Fruit fly (Drosophila melanogaster) whole organism, embryonic: ENCODE data around the gene St2.

Source experiments
- Abd-B ChIP-seq: fragments of 200-800 bp; sonication (Bioruptor generic); optimal IDR thresholded peaks from 2 replicates; lab custom pipeline; 2018; ENCODE audit warnings: missing biosample characterization, mild to moderate bottlenecking, missing genetic modification characterization, moderate library complexity
- Bgb ChIP-seq: fragments of 200-800 bp; sonication (Bioruptor generic); IDR thresholded peaks from 2 replicates; pipeline ENCODE4 v1.3.6; 2022; ENCODE audit warnings: missing biosample characterization, missing genetic modification characterization; ENCODE audit not compliant: partially characterized antibody
- Blimp-1 ChIP-seq: fragments of 200-800 bp; sonication (Bioruptor generic); optimal IDR thresholded peaks from 3 replicates; lab custom pipeline; 2018; ENCODE audit warnings: missing biosample characterization, missing genetic modification characterization, mild to moderate bottlenecking, moderate library complexity, missing genetic modification reagents
- C15 ChIP-seq: fragments of 200-800 bp; sonication (Bioruptor generic); IDR thresholded peaks from 3 replicates; pipeline ENCODE4 v1.3.6; 2022; ENCODE audit warnings: missing biosample characterization, missing genetic modification characterization
- CG1024 ChIP-seq: fragments of 200-800 bp; sonication (Bioruptor generic); IDR thresholded peaks from 2 replicates; pipeline ENCODE4 v1.3.6; 2022; ENCODE audit warnings: missing biosample characterization, missing genetic modification characterization
- CG11504 ChIP-seq: fragments of 200-800 bp; sonication (Bioruptor generic); optimal IDR thresholded peaks from 3 replicates; lab custom pipeline; 2019; ENCODE audit warnings: missing biosample characterization, mild to moderate bottlenecking, missing genetic modification characterization, moderate library complexity
- CG11695 ChIP-seq: fragments of 200-800 bp; sonication (Bioruptor generic); IDR thresholded peaks from 3 replicates; pipeline ENCODE4 v1.3.6; 2022; ENCODE audit warnings: missing biosample characterization, missing genetic modification characterization
- CG15073 ChIP-seq: fragments of 200-800 bp; sonication (Bioruptor generic); optimal IDR thresholded peaks from 2 replicates; lab custom pipeline; 2016; ENCODE audit warnings: missing biosample characterization, missing genetic modification characterization
- CG15269 ChIP-seq: fragments of 200-800 bp; sonication (Bioruptor generic); optimal IDR thresholded peaks from 2 replicates; lab custom pipeline; 2018; ENCODE audit warnings: missing biosample characterization, mild to moderate bottlenecking, missing genetic modification characterization, moderate library complexity
- CG15696 ChIP-seq: fragments of 200-800 bp; sonication (Bioruptor generic); optimal IDR thresholded peaks from 2 replicates; lab custom pipeline; 2019; ENCODE audit warnings: missing biosample characterization, mild to moderate bottlenecking, missing genetic modification characterization, moderate library complexity
- CG2120 ChIP-seq: fragments of 200-800 bp; sonication (Bioruptor generic); optimal IDR thresholded peaks from 3 replicates; lab custom pipeline; 2016; ENCODE audit warnings: missing biosample characterization, missing genetic modification characterization
- CG30431 ChIP-seq: fragments of 200-800 bp; sonication (Bioruptor generic); optimal IDR thresholded peaks from 2 replicates; lab custom pipeline; 2017; ENCODE audit warnings: missing biosample characterization, missing genetic modification characterization
- CG34224 ChIP-seq: fragments of 200-800 bp; sonication (Bioruptor generic); IDR thresholded peaks from 3 replicates; pipeline ENCODE4 v1.3.6; 2022; ENCODE audit warnings: missing biosample characterization, missing genetic modification characterization; ENCODE audit not compliant: partially characterized antibody
- CG34376 ChIP-seq: fragments of 200-800 bp; sonication (Bioruptor generic); optimal IDR thresholded peaks from 2 replicates; lab custom pipeline; 2018; ENCODE audit warnings: missing biosample characterization, mild to moderate bottlenecking, missing genetic modification characterization
- CG3726 ChIP-seq: fragments of 200-800 bp; sonication (Bioruptor generic); IDR thresholded peaks from 3 replicates; pipeline ENCODE4, ENCODE4 v1.3.6; 2022; ENCODE audit warnings: missing biosample characterization, missing genetic modification characterization
- CG3847 ChIP-seq: fragments of 200-800 bp; sonication (Bioruptor generic); IDR thresholded peaks from 2 replicates; pipeline ENCODE4 v1.3.6; 2022; ENCODE audit warnings: missing biosample characterization, missing genetic modification characterization
- CG4360 ChIP-seq: fragments of 200-800 bp; sonication (Bioruptor generic); IDR thresholded peaks from 2 replicates; pipeline ENCODE4 v1.3.6; 2022; ENCODE audit warnings: missing biosample characterization, missing genetic modification characterization
- CG43689 ChIP-seq: fragments of 200-800 bp; sonication (Bioruptor generic); IDR thresholded peaks from 2 replicates; pipeline ENCODE4 v1.3.6; 2022; ENCODE audit warnings: missing biosample characterization, missing genetic modification characterization
- CG5953 ChIP-seq: fragments of 200-800 bp; sonication (Bioruptor generic); IDR thresholded peaks from 2 replicates; pipeline ENCODE4 v1.3.6; 2022; ENCODE audit warnings: missing biosample characterization, missing genetic modification characterization
- CG6254 ChIP-seq: fragments of 200-800 bp; sonication (Bioruptor generic); optimal IDR thresholded peaks from 3 replicates; lab custom pipeline; 2017; ENCODE audit warnings: mild to moderate bottlenecking, missing biosample characterization, missing genetic modification reagents, missing genetic modification characterization
- CG7357 ChIP-seq: fragments of 200-800 bp; sonication (Bioruptor generic); IDR thresholded peaks from 3 replicates; pipeline ENCODE4 v1.3.6; 2022; ENCODE audit warnings: missing biosample characterization, missing genetic modification characterization
- CG7372 ChIP-seq: fragments of 200-800 bp; sonication (Bioruptor generic); IDR thresholded peaks from 2 replicates; pipeline ENCODE4 v1.3.6; 2022; ENCODE audit warnings: missing biosample characterization, missing genetic modification characterization
- CG8359 ChIP-seq: fragments of 200-800 bp; sonication (Bioruptor generic); optimal IDR thresholded peaks from 2 replicates; lab custom pipeline; 2017; ENCODE audit warnings: missing biosample characterization, mild to moderate bottlenecking, missing genetic modification characterization, borderline replicate concordance
- CG8478 ChIP-seq: fragments of >200 bp; optimal IDR thresholded peaks from 2 replicates; lab custom pipeline; 2018
- CrebB ChIP-seq: fragments of 200-800 bp; sonication (Bioruptor generic); optimal IDR thresholded peaks from 3 replicates; lab custom pipeline; 2018; ENCODE audit warnings: missing biosample characterization, mild to moderate bottlenecking, missing genetic modification characterization
- Kr ChIP-seq: fragments of 200-800 bp; sonication (Bioruptor generic); optimal IDR thresholded peaks from 2 replicates; lab custom pipeline; 2017; ENCODE audit warnings: missing biosample characterization, mild to moderate bottlenecking, missing genetic modification characterization
- Meics ChIP-seq: fragments of 200-800 bp; sonication (Bioruptor generic); optimal IDR thresholded peaks from 2 replicates; lab custom pipeline; 2017; ENCODE audit warnings: missing biosample characterization, mild to moderate bottlenecking, missing genetic modification characterization
- Opbp ChIP-seq: fragments of 200-800 bp; sonication (Bioruptor generic); IDR thresholded peaks from 3 replicates; pipeline ENCODE4 v1.3.6; 2022; ENCODE audit warnings: missing biosample characterization, missing genetic modification characterization; ENCODE audit not compliant: partially characterized antibody
- Ptx1 ChIP-seq: fragments of 200-800 bp; sonication (Bioruptor generic); IDR thresholded peaks from 2 replicates; pipeline ENCODE4 v1.3.6; 2022; ENCODE audit warnings: missing biosample characterization, missing genetic modification characterization
- Sry-δ ChIP-seq: fragments of 200-800 bp; sonication (Bioruptor generic); optimal IDR thresholded peaks from 2 replicates; lab custom pipeline; 2016; ENCODE audit warnings: missing biosample characterization, missing genetic modification characterization
- Vsx1 ChIP-seq: fragments of 200-800 bp; sonication (Bioruptor generic); optimal IDR thresholded peaks from 2 replicates; lab custom pipeline; 2017; ENCODE audit warnings: missing biosample characterization, mild to moderate bottlenecking, missing genetic modification characterization, missing genetic modification reagents
- br ChIP-seq: fragments of >200 bp; optimal IDR thresholded peaks from 2 replicates; lab custom pipeline; 2017
- cg ChIP-seq: fragments of 200-800 bp; sonication (Bioruptor generic); optimal IDR thresholded peaks from 3 replicates; lab custom pipeline; 2019; ENCODE audit warnings: missing biosample characterization, mild to moderate bottlenecking, missing genetic modification characterization, moderate library complexity
- chif ChIP-seq, 2 experiments: fragments of 200-800 bp; sonication (Bioruptor generic); optimal IDR thresholded peaks; 3 replicates each; lab custom pipeline; 2016; ENCODE audit warnings: missing biosample characterization in 2 of 2, missing genetic modification characterization in 2 of 2
- disco-r ChIP-seq: fragments of 200-800 bp; sonication (Bioruptor generic); optimal IDR thresholded peaks from 2 replicates; lab custom pipeline; 2016; ENCODE audit warnings: missing biosample characterization, missing genetic modification characterization
- gt ChIP-seq: fragments of 200-800 bp; sonication (Bioruptor generic); IDR thresholded peaks from 2 replicates; pipeline ENCODE4 v1.3.6; 2022; ENCODE audit warnings: missing biosample characterization, missing genetic modification characterization
- ham ChIP-seq: fragments of 200-800 bp; sonication (Bioruptor generic); IDR thresholded peaks from 2 replicates; pipeline ENCODE4 v1.3.6; 2022; ENCODE audit warnings: missing biosample characterization, missing genetic modification characterization
- hb ChIP-seq: fragments of 200-800 bp; sonication (Bioruptor generic); IDR thresholded peaks from 3 replicates; pipeline ENCODE4 v1.3.6; 2022; ENCODE audit warnings: missing biosample characterization, missing genetic modification characterization; ENCODE audit not compliant: partially characterized antibody
- nerfin-1 ChIP-seq: fragments of 200-800 bp; sonication (Bioruptor generic); optimal IDR thresholded peaks from 3 replicates; lab custom pipeline; 2019; ENCODE audit warnings: missing biosample characterization, mild to moderate bottlenecking, missing genetic modification characterization, moderate library complexity
- nmo ChIP-seq: fragments of 200-800 bp; sonication (Bioruptor generic); optimal IDR thresholded peaks from 2 replicates; lab custom pipeline; 2018; ENCODE audit warnings: missing biosample characterization, mild to moderate bottlenecking, missing genetic modification characterization, moderate library complexity
- odd ChIP-seq: fragments of 200-800 bp; sonication (Bioruptor generic); optimal IDR thresholded peaks from 2 replicates; lab custom pipeline; 2017; ENCODE audit warnings: missing biosample characterization, mild to moderate bottlenecking, missing genetic modification characterization
- pb ChIP-seq: fragments of 200-800 bp; sonication (Bioruptor generic); optimal IDR thresholded peaks from 3 replicates; lab custom pipeline; 2016; ENCODE audit warnings: missing biosample characterization, missing genetic modification characterization
- pho ChIP-seq: fragments of 200-800 bp; sonication (Bioruptor generic); optimal IDR thresholded peaks from 2 replicates; lab custom pipeline; 2016; ENCODE audit warnings: missing biosample characterization, missing genetic modification characterization
- prd ChIP-seq, 3 experiments: fragments of >200 bp in 2 of 3; fragments of 200-800 bp in 1 of 3; sonication (Bioruptor generic) in 1 of 3; optimal IDR thresholded peaks in 2 of 3; IDR thresholded peaks in 1 of 3; 2 replicates in 2 of 3; 3 replicates in 1 of 3; pipeline versions ENCODE4 v1.3.6 to Lab custom; 2017 to 2022; ENCODE audit warnings: missing biosample characterization in 1 of 3, missing genetic modification characterization in 1 of 3
- repo ChIP-seq: fragments of 200-800 bp; sonication (Bioruptor generic); optimal IDR thresholded peaks from 2 replicates; lab custom pipeline; 2016; ENCODE audit warnings: missing biosample characterization, missing genetic modification characterization
- shn ChIP-seq: fragments of 200-800 bp; sonication (Bioruptor generic); optimal IDR thresholded peaks from 3 replicates; lab custom pipeline; 2016; ENCODE audit warnings: missing biosample characterization, missing genetic modification characterization
- slou ChIP-seq: fragments of 200-800 bp; sonication (Bioruptor generic); optimal IDR thresholded peaks from 3 replicates; lab custom pipeline; 2016; ENCODE audit warnings: missing biosample characterization, missing genetic modification characterization
- stc ChIP-seq: fragments of 200-800 bp; sonication (Bioruptor generic); IDR thresholded peaks from 2 replicates; pipeline ENCODE4 v1.3.6; 2022; ENCODE audit warnings: missing biosample characterization, missing genetic modification characterization
- tap ChIP-seq: fragments of 200-800 bp; optimal IDR thresholded peaks from 3 replicates; lab custom pipeline; 2019; ENCODE audit warnings: missing biosample characterization, mild to moderate bottlenecking, missing genetic modification characterization, moderate library complexity
- tgo ChIP-seq: fragments of 200-800 bp; sonication (Bioruptor generic); IDR thresholded peaks from 3 replicates; pipeline ENCODE4 v1.3.6; 2022; ENCODE audit warnings: missing biosample characterization, missing genetic modification characterization
- tio ChIP-seq: fragments of 200-800 bp; sonication (Bioruptor generic); optimal IDR thresholded peaks from 2 replicates; lab custom pipeline; 2017; ENCODE audit warnings: missing biosample characterization, missing genetic modification characterization, inconsistent platforms
- toy ChIP-seq: fragments of 200-800 bp; sonication (Bioruptor generic); IDR thresholded peaks from 2 replicates; pipeline ENCODE4 v1.3.6; 2022; ENCODE audit warnings: missing biosample characterization, missing genetic modification characterization

The St2 gene

dm6 chr3R:9236883-9237267 is 14.8 kb upstream of the St2 start (continued):
- TF ChIP-seq Opbp (GFP tag; lab: Robert Waterston, UW) (no peak), CG1024 (GFP tag; lab: Robert Waterston, UW) (no peak), stc (GFP tag; lab: Robert Waterston, UW) (no peak), disco-r (GFP tag; lab: Kevin White, UChicago) (no peak), CG34376 (GFP tag; lab: Kevin White, UChicago) (no peak), CG5953 (no peak), CG15696 (no peak), nmo (GFP tag; lab: Kevin White, UChicago) (no peak), tgo (GFP tag; lab: Robert Waterston, UW) (no peak), CG8359 (GFP tag; lab: Kevin White, UChicago) (no peak), CG15073 (GFP tag; lab: Kevin White, UChicago) (no peak), br (no peak), Sry-δ (GFP tag; lab: Kevin White, UChicago) (no peak), CrebB (tag; lab: Kevin White, UChicago) (no peak), CG3726 (GFP tag; lab: Robert Waterston, UW) (no peak), CG2120 (GFP tag; lab: Kevin White, UChicago) (peak; percentile 18), CG4360 (peak; percentile 64), CG43689 (GFP tag; lab: Robert Waterston, UW) (no peak), pho (GFP tag; lab: Kevin White, UChicago) (no peak), shn (no peak), CG30431 (GFP tag; lab: Kevin White, UChicago) (no peak), tio (GFP tag; lab: Kevin White, UChicago) (no peak), CG7357 (no peak), Blimp-1 (GFP tag; lab: Kevin White, UChicago) (no peak), CG11695 (GFP tag; lab: Robert Waterston, UW) (0 out of 3 replicates have a peak, but pooled peaks have one; percentile 8), CG8478 (no peak), cg (GFP tag; lab: Kevin White, UChicago) (no peak), Bgb (GFP tag; lab: Robert Waterston, UW) (no peak), tap (tag; lab: Kevin White, UChicago) (no peak), CG11504 (tag; lab: Kevin White, UChicago) (no peak), C15 (GFP tag; lab: Robert Waterston, UW) (no peak), toy (no peak), CG34224 (peak; percentile 45; the same call in 1 of the 3 replicates), Vsx1 (GFP tag; lab: Kevin White, UChicago) (no peak), ham (GFP tag; lab: Robert Waterston, UW) (no peak), prd (optimal IDR thresholded peaks at IDR 0.05; lab: Kevin White, UChicago) (no peak), prd (GFP tag; IDR thresholded peaks at IDR 0.05; lab: Robert Waterston, UW) (no peak), Abd-B (GFP tag; lab: Kevin White, UChicago) (no peak), gt (GFP tag; lab: Robert Waterston, UW) (no peak), odd (GFP tag; lab: Kevin White, UChicago) (peak; percentile 28), Ptx1 (no peak), CG6254 (no peak), slou (no peak), repo (GFP tag; lab: Kevin White, UChicago) (no peak), Meics (GFP tag; lab: Kevin White, UChicago) (no peak), Kr (GFP tag; lab: Kevin White, UChicago) (no peak), nerfin-1 (tag; lab: Kevin White, UChicago) (no peak), CG3847 (GFP tag; lab: Robert Waterston, UW) (0 out of 2 replicates have a peak, but pooled peaks have one; percentile 12), chif (GFP tag; optimal IDR thresholded peaks at IDR 0.05; lab: Kevin White, UChicago) (no peak), hb (GFP tag; lab: Robert Waterston, UW) (no peak), pb (GFP tag; lab: Kevin White, UChicago) (no peak), CG15269 (tag; lab: Kevin White, UChicago) (no peak), CG7372 (GFP tag; lab: Robert Waterston, UW) (no peak)
